Worm (Caenorhabditis elegans) whole organism, late embryonic: Measurements from ENCODE around the gene oac-7.

Source experiments
- C08G9.2 ChIP-seq: sonication (generic microtip); optimal IDR thresholded peaks from 2 replicates; lab custom pipeline; 2016; ENCODE audit warnings: mild to moderate bottlenecking, missing genetic modification characterization, moderate library complexity, missing compliant biosample characterization
- Y22D7AL.16 ChIP-seq: sonication (generic microtip); optimal IDR thresholded peaks from 2 replicates; lab custom pipeline; 2016; ENCODE audit warnings: missing genetic modification characterization, missing compliant biosample characterization
- ceh-2 ChIP-seq: sonication (generic microtip); optimal IDR thresholded peaks from 2 replicates; lab custom pipeline; 2016; ENCODE audit warnings: missing genotype, missing genetic modification characterization, missing compliant biosample characterization
- ceh-24 ChIP-seq: sonication (generic microtip); optimal IDR thresholded peaks from 2 replicates; lab custom pipeline; 2016; ENCODE audit warnings: mild to moderate bottlenecking, missing genetic modification characterization, missing compliant biosample characterization
- ceh-30 ChIP-seq: fragments of 150-350 bp; optimal IDR thresholded peaks from 2 replicates; lab custom pipeline; 2014; ENCODE audit warnings: missing biosample characterization, missing genetic modification characterization
- ceh-31 ChIP-seq: sonication (generic microtip); optimal IDR thresholded peaks from 2 replicates; lab custom pipeline; 2016; ENCODE audit warnings: missing genetic modification characterization, missing compliant biosample characterization
- ceh-48 ChIP-seq: sonication (generic microtip); optimal IDR thresholded peaks from 2 replicates; lab custom pipeline; 2016; ENCODE audit warnings: missing genetic modification characterization, inconsistent platforms, missing compliant biosample characterization
- che-1 ChIP-seq: sonication (generic microtip); optimal IDR thresholded peaks from 2 replicates; lab custom pipeline; 2016; ENCODE audit warnings: mild to moderate bottlenecking, missing genetic modification characterization, missing compliant biosample characterization
- dmd-4 ChIP-seq: sonication (generic microtip); optimal IDR thresholded peaks from 2 replicates; lab custom pipeline; 2016; ENCODE audit warnings: borderline replicate concordance, missing genetic modification characterization, missing compliant biosample characterization
- elt-2 ChIP-seq: sonication (generic microtip); optimal IDR thresholded peaks from 2 replicates; lab custom pipeline; 2016; ENCODE audit warnings: missing genetic modification reagents, missing genetic modification characterization, missing compliant biosample characterization
- eyg-1 ChIP-seq: sonication (generic microtip); optimal IDR thresholded peaks from 2 replicates; lab custom pipeline; 2016; ENCODE audit warnings: missing genotype, missing genetic modification characterization, missing compliant biosample characterization
- fkh-6 ChIP-seq: sonication (generic microtip); optimal IDR thresholded peaks from 2 replicates; lab custom pipeline; 2016; ENCODE audit warnings: missing genetic modification characterization, missing compliant biosample characterization
- hlh-15 ChIP-seq: sonication (generic microtip); optimal IDR thresholded peaks from 2 replicates; lab custom pipeline; 2016; ENCODE audit warnings: missing genetic modification characterization, missing compliant biosample characterization
- lim-6 ChIP-seq: sonication (generic microtip); optimal IDR thresholded peaks from 2 replicates; lab custom pipeline; 2016; ENCODE audit warnings: missing genetic modification characterization, missing compliant biosample characterization
- lin-11 ChIP-seq: fragments of 200-800 bp; sonication (Bioruptor generic); optimal IDR thresholded peaks from 2 replicates; lab custom pipeline; 2018; ENCODE audit warnings: mild to moderate bottlenecking, missing genetic modification characterization, missing compliant biosample characterization
- madf-2 ChIP-seq: sonication (generic microtip); optimal IDR thresholded peaks from 2 replicates; lab custom pipeline; 2017; ENCODE audit warnings: missing genetic modification characterization, missing compliant biosample characterization
- nfya-1 ChIP-seq: sonication (generic microtip); optimal IDR thresholded peaks from 2 replicates; lab custom pipeline; 2017; ENCODE audit warnings: missing genetic modification characterization, mild to moderate bottlenecking, missing compliant biosample characterization, antibody characterized with exemption, moderate library complexity
- pax-1 ChIP-seq: fragments of 150-350 bp; optimal IDR thresholded peaks from 2 replicates; lab custom pipeline; 2014; ENCODE audit warnings: missing biosample characterization, missing genetic modification characterization
- pros-1 ChIP-seq: fragments of 150-350 bp; optimal IDR thresholded peaks from 2 replicates; lab custom pipeline; 2014; ENCODE audit warnings: missing biosample characterization, missing genetic modification reagents, missing genetic modification characterization
- rnt-1 ChIP-seq: sonication (generic microtip); optimal IDR thresholded peaks from 2 replicates; lab custom pipeline; 2016; ENCODE audit warnings: missing genetic modification characterization, missing compliant biosample characterization
- sdc-2 ChIP-seq: sonication (generic microtip); optimal IDR thresholded peaks from 2 replicates; lab custom pipeline; 2016; ENCODE audit warnings: missing genotype, missing genetic modification characterization, missing compliant biosample characterization
- ttx-3 ChIP-seq: sonication (generic microtip); optimal IDR thresholded peaks from 2 replicates; lab custom pipeline; 2016; ENCODE audit warnings: missing genetic modification reagents, missing genetic modification characterization, missing compliant biosample characterization

The oac-7 gene

ce11 chrV:16357253-16357652 is 47.6 kb downstream of the oac-7 start, which contains the start of gene pptr-1:
Gene pptr-1 (plus strand): TSS chrV:16357521.
- TF ChIP-seq ceh-31 (tag; lab: Kevin White, UChicago) = no peak
- TF ChIP-seq eyg-1 (tag; lab: Kevin White, UChicago) = no peak
- TF ChIP-seq pax-1 (tag; lab: Kevin White, UChicago) = no peak
- TF ChIP-seq lin-11 = no peak
- no peak for TF ChIP-seq C08G9.2 (tag; lab: Kevin White, UChicago)
- no peak for TF ChIP-seq ceh-30 (tag; lab: Kevin White, UChicago)
- peak; percentile 65 for TF ChIP-seq elt-2 (tag; lab: Kevin White, UChicago)
- TF ChIP-seq lim-6 = no peak
- TF ChIP-seq madf-2 (tag; lab: Kevin White, UChicago) = no peak
- no peak for TF ChIP-seq fkh-6 (tag; lab: Kevin White, UChicago)
- TF ChIP-seq dmd-4 (tag; lab: Kevin White, UChicago) = no peak
- TF ChIP-seq rnt-1 (tag; lab: Kevin White, UChicago) = no peak
- TF ChIP-seq hlh-15 = no peak
- TF ChIP-seq sdc-2 (tag; lab: Kevin White, UChicago) = no peak
- no peak for TF ChIP-seq Y22D7AL.16 (tag; lab: Kevin White, UChicago)
- TF ChIP-seq ceh-48 (tag; lab: Kevin White, UChicago) = peak; percentile 1
- no peak for TF ChIP-seq che-1 (tag; lab: Kevin White, UChicago)
- TF ChIP-seq, all 69 proteins: peak for 2

- TF ChIP-seq ceh-30 (tag; lab: Kevin White, UChicago) = no peak
- no peak for TF ChIP-seq Y22D7AL.16 (tag; lab: Kevin White, UChicago)
- peak; percentile 99 for TF ChIP-seq nfya-1 (tag; lab: Kevin White, UChicago)
- TF ChIP-seq ttx-3 (tag; lab: Kevin White, UChicago) = no peak
- TF ChIP-seq pros-1 (tag; lab: Kevin White, UChicago) = no peak
- no peak for TF ChIP-seq ceh-2 (tag; lab: Kevin White, UChicago)
- no peak for TF ChIP-seq ceh-24 (tag; lab: Kevin White, UChicago)
Observed at ce11 chrV:16361350-16361749, 51.7 kb downstream of the oac-7 start.
